Fruit fly (Drosophila melanogaster): ENCODE measurements around the gene toe.

dm6 chr3L:12461953-12462352 lies 29.5 kb upstream of the toe start:
- no peak for TF ChIP-seq CG7045 (GFP tag; optimal IDR thresholded peaks at IDR 0.05)
- TF ChIP-seq CG7101 (tag; optimal IDR thresholded peaks at IDR 0.05) = no peak
- no peak for TF ChIP-seq bab1 (GFP tag; optimal IDR thresholded peaks at IDR 0.05)
- TF ChIP-seq pad (GFP tag; optimal IDR thresholded peaks at IDR 0.05) = no peak
- no peak for TF ChIP-seq Mnt (GFP tag; optimal IDR thresholded peaks at IDR 0.05)
- TF ChIP-seq CG1620 (GFP tag; optimal IDR thresholded peaks at IDR 0.05) = no peak
- TF ChIP-seq Crg-1 (GFP tag; optimal IDR thresholded peaks at IDR 0.05) = no peak
- TF ChIP-seq cnc (optimal IDR thresholded peaks at IDR 0.05) = no peak
- TF ChIP-seq Clk (GFP tag; optimal IDR thresholded peaks at IDR 0.05) = no peak
